Fruit fly (Drosophila melanogaster) whole organism, prepupa: ENCODE results near the gene Culd.

Experiments
- Blimp-1 ChIP-seq: fragments of 200-800 bp; sonication (Bioruptor generic); optimal IDR thresholded peaks from 3 replicates; lab custom pipeline; 2017; ENCODE audit warnings: missing biosample characterization, missing genetic modification characterization, mild to moderate bottlenecking, moderate library complexity, missing genetic modification reagents
- CG16779 ChIP-seq: fragments of 200-800 bp; sonication (Bioruptor generic); optimal IDR thresholded peaks from 3 replicates; lab custom pipeline; 2017; ENCODE audit warnings: missing biosample characterization, mild to moderate bottlenecking, missing genetic modification characterization
- CG7368 ChIP-seq: fragments of 200-800 bp; sonication (Bioruptor generic); optimal IDR thresholded peaks from 3 replicates; lab custom pipeline; 2016; ENCODE audit warnings: missing biosample characterization, missing genetic modification characterization
- CG8632 ChIP-seq: fragments of 200-800 bp; sonication (Bioruptor generic); optimal IDR thresholded peaks from 3 replicates; lab custom pipeline; 2016; ENCODE audit warnings: missing biosample characterization, missing genetic modification characterization
- vri ChIP-seq: fragments of 200-800 bp; sonication (Bioruptor generic); optimal IDR thresholded peaks from 3 replicates; lab custom pipeline; 2016; ENCODE audit warnings: missing biosample characterization, mild to moderate bottlenecking, missing genetic modification characterization

dm6 chr3L:8356196-8356595, at the start of gene Culd:
- no peak for TF ChIP-seq vri
- TF ChIP-seq CG8632 (GFP tag; lab: Kevin White, UChicago), result no peak
- no peak for TF ChIP-seq CG16779
- TF ChIP-seq Blimp-1, result no peak
- no peak for TF ChIP-seq CG7368 (GFP tag; lab: Kevin White, UChicago)
